Worm (Caenorhabditis elegans) whole organism, mixed stage, embryonic: ENCODE results near the gene C27H5.12.

ENCODE experiments used
- lin-13 ChIP-seq: fragments of 150-350 bp; optimal IDR thresholded peaks from 2 replicates; lab custom pipeline; 2014; ENCODE audit warnings: missing biosample characterization, missing genetic modification characterization
- mab-5 ChIP-seq: fragments of 150-350 bp; optimal IDR thresholded peaks from 2 replicates; lab custom pipeline; 2014; ENCODE audit warnings: missing biosample characterization, missing genetic modification characterization
- mls-2 ChIP-seq: sonication (generic microtip); optimal IDR thresholded peaks from 2 replicates; lab custom pipeline; 2016; ENCODE audit warnings: mild to moderate bottlenecking, missing genetic modification characterization, moderate library complexity, missing compliant biosample characterization
- nhr-237 ChIP-seq: fragments of 150-350 bp; optimal IDR thresholded peaks from 2 replicates; lab custom pipeline; 2014; ENCODE audit warnings: missing biosample characterization, missing genetic modification characterization
- nhr-76 ChIP-seq: sonication (generic microtip); optimal IDR thresholded peaks from 2 replicates; lab custom pipeline; 2017; ENCODE audit warnings: missing biosample characterization, missing genetic modification characterization
- snpc-4 ChIP-seq: fragments of 150-350 bp; optimal IDR thresholded peaks from 2 replicates; lab custom pipeline; 2014; ENCODE audit warnings: missing biosample characterization, missing genetic modification characterization
- unc-39 ChIP-seq: fragments of 150-350 bp; optimal IDR thresholded peaks from 2 replicates; lab custom pipeline; 2014; ENCODE audit warnings: missing biosample characterization, missing genetic modification characterization
- zip-8 ChIP-seq: fragments of 150-350 bp; optimal IDR thresholded peaks from 2 replicates; lab custom pipeline; 2014; ENCODE audit warnings: missing biosample characterization, missing genetic modification characterization

ce11 chrII:7183493-7184272 is 22.3 kb upstream of the C27H5.12 start, which contains the start of gene pdl-1:
- TF ChIP-seq mab-5 (tag; lab: Kevin White, UChicago) (peak; percentile 2), nhr-76 (tag; lab: Kevin White, UChicago) (peak; percentile 67), nhr-237 (tag; lab: Kevin White, UChicago) (peak; percentile 21), mls-2 (tag; lab: Kevin White, UChicago) (peak; percentile 98), zip-8 (tag; lab: Kevin White, UChicago) (no peak), unc-39 (peak; percentile 59), snpc-4 (tag; lab: Kevin White, UChicago) (no peak), lin-13 (tag; lab: Kevin White, UChicago) (peak; percentile 55)
